Worm (Caenorhabditis elegans) whole organism, L1 larva: ENCODE measurements around the gene clec-146.

Source experiments
- C34B4.2 ChIP-seq: sonication (generic microtip); optimal IDR thresholded peaks from 2 replicates; lab custom pipeline; 2017; ENCODE audit warnings: mild to moderate bottlenecking, missing genetic modification characterization, missing compliant biosample characterization
- Y116A8C.19 ChIP-seq: sonication (generic microtip); optimal IDR thresholded peaks from 2 replicates; lab custom pipeline; 2016; ENCODE audit warnings: missing compliant biosample characterization, missing genetic modification characterization, borderline replicate concordance
- alr-1 ChIP-seq: fragments of 200-800 bp; sonication (Bioruptor generic); optimal IDR thresholded peaks from 2 replicates; lab custom pipeline; 2018; ENCODE audit warnings: borderline replicate concordance, mild to moderate bottlenecking, missing genetic modification characterization, missing compliant biosample characterization
- aly-2 ChIP-seq: fragments of 150-350 bp; optimal IDR thresholded peaks from 2 replicates; lab custom pipeline; 2014; ENCODE audit warnings: missing biosample characterization, missing genetic modification characterization
- ama-1 ChIP-seq: fragments of 150-350 bp; optimal IDR thresholded peaks from 2 replicates; lab custom pipeline; 2014
- blmp-1 ChIP-seq: fragments of 150-350 bp; optimal IDR thresholded peaks from 2 replicates; lab custom pipeline; 2014; ENCODE audit warnings: missing biosample characterization, missing genetic modification characterization
- ceh-8 ChIP-seq: fragments of 200-800 bp; sonication (Bioruptor generic); optimal IDR thresholded peaks from 2 replicates; lab custom pipeline; 2018; ENCODE audit warnings: mild to moderate bottlenecking, missing genetic modification characterization, moderate library complexity, missing compliant biosample characterization
- ceh-88 ChIP-seq: fragments of 200-800 bp; sonication (Bioruptor generic); IDR thresholded peaks from 2 replicates; pipeline ENCODE4 v1.3.6; 2022; ENCODE audit warnings: missing genetic modification characterization, missing compliant biosample characterization
- dpl-1 ChIP-seq, 3 experiments: fragments of 150-350 bp in 2 of 3; sonication (generic microtip) in 1 of 3; optimal IDR thresholded peaks; 2 replicates each; lab custom pipeline; 2014 to 2017; ENCODE audit warnings: missing biosample characterization in 3 of 3, missing genetic modification characterization in 3 of 3, missing genetic modification reagents in 3 of 3
- elt-3 ChIP-seq, 6 experiments: fragments of 150-350 bp in 1 of 6; sonication (generic microtip); optimal IDR thresholded peaks; 2 replicates each; lab custom pipeline; 2017 to 2018; ENCODE audit warnings: missing biosample characterization in 6 of 6, missing genetic modification characterization in 6 of 6, inconsistent platforms in 1 of 6
- ets-5 ChIP-seq: fragments of 200-800 bp; sonication (Bioruptor generic); IDR thresholded peaks from 2 replicates; pipeline ENCODE4 v1.3.6; 2022; ENCODE audit warnings: missing genetic modification characterization, missing compliant biosample characterization
- fkh-10 ChIP-seq: sonication (generic microtip); optimal IDR thresholded peaks from 2 replicates; lab custom pipeline; 2017; ENCODE audit warnings: missing biosample characterization, missing genetic modification reagents, missing genetic modification characterization
- fkh-4 ChIP-seq: sonication (generic microtip); optimal IDR thresholded peaks from 2 replicates; lab custom pipeline; 2016; ENCODE audit warnings: missing compliant biosample characterization, missing genetic modification characterization, borderline replicate concordance
- fkh-8 ChIP-seq: sonication (generic microtip); optimal IDR thresholded peaks from 2 replicates; lab custom pipeline; 2016; ENCODE audit warnings: mild to moderate bottlenecking, missing genetic modification characterization, missing compliant biosample characterization
- grh-1 ChIP-seq: fragments of 200-800 bp; sonication (Bioruptor generic); IDR thresholded peaks from 2 replicates; pipeline ENCODE4 v1.3.6; 2022; ENCODE audit warnings: missing genetic modification reagents, missing genetic modification characterization, missing compliant biosample characterization
- hlh-17 ChIP-seq: fragments of 200-800 bp; sonication (Bioruptor generic); optimal IDR thresholded peaks from 2 replicates; lab custom pipeline; 2018; ENCODE audit warnings: missing genetic modification characterization, mild to moderate bottlenecking, missing compliant biosample characterization, moderate library complexity, borderline replicate concordance
- lin-14 ChIP-seq: fragments of 200-800 bp; sonication (Bioruptor generic); optimal IDR thresholded peaks from 2 replicates; lab custom pipeline; 2018; ENCODE audit warnings: mild to moderate bottlenecking, missing genetic modification characterization, moderate library complexity, missing compliant biosample characterization
- lin-15B ChIP-seq: fragments of 150-350 bp; sonication (generic microtip); optimal IDR thresholded peaks from 3 replicates; lab custom pipeline; 2014; ENCODE audit warnings: missing biosample characterization, missing genetic modification characterization
- lin-35 ChIP-seq, 2 experiments: fragments of 150-350 bp; optimal IDR thresholded peaks; 2 replicates each; lab custom pipeline; 2014; ENCODE audit warnings: missing biosample characterization in 2 of 2, missing genetic modification characterization in 2 of 2, missing genetic modification reagents in 2 of 2
- lir-3 ChIP-seq: sonication (generic microtip); optimal IDR thresholded peaks from 2 replicates; lab custom pipeline; 2016; ENCODE audit warnings: mild to moderate bottlenecking, missing genetic modification characterization, moderate library complexity, missing compliant biosample characterization; ENCODE audit not compliant: poor library complexity
- lsy-2 ChIP-seq, 2 experiments: fragments of 150-350 bp; optimal IDR thresholded peaks; 2 replicates each; lab custom pipeline; 2014; ENCODE audit warnings: missing biosample characterization in 2 of 2, missing genetic modification characterization in 2 of 2
- mab-9 ChIP-seq: fragments of 200-800 bp; sonication (Bioruptor generic); IDR thresholded peaks from 2 replicates; pipeline ENCODE4 v1.3.6; 2022; ENCODE audit warnings: missing genetic modification reagents, missing genetic modification characterization, missing compliant biosample characterization
- mdl-1 ChIP-seq, 2 experiments: fragments of 150-350 bp; optimal IDR thresholded peaks; 2 replicates each; lab custom pipeline; 2014 to 2017; ENCODE audit warnings: missing biosample characterization in 2 of 2, missing genetic modification characterization in 2 of 2, inconsistent platforms in 1 of 2
- mef-2 ChIP-seq: fragments of 150-350 bp; optimal IDR thresholded peaks from 2 replicates; lab custom pipeline; 2014; ENCODE audit warnings: missing biosample characterization, missing genetic modification characterization
- mep-1 ChIP-seq: fragments of 150-350 bp; optimal IDR thresholded peaks from 2 replicates; lab custom pipeline; 2014; ENCODE audit warnings: missing biosample characterization, missing genetic modification characterization
- nhr-12 ChIP-seq: sonication (generic microtip); optimal IDR thresholded peaks from 2 replicates; lab custom pipeline; 2017; ENCODE audit warnings: missing biosample characterization, missing genetic modification characterization
- nhr-19 ChIP-seq: fragments of 200-800 bp; sonication (Bioruptor generic); conservative IDR thresholded peaks from 2 replicates; pipeline ENCODE4 v1.3.6; 2022; ENCODE audit warnings: missing genetic modification characterization, missing compliant biosample characterization
- nhr-47 ChIP-seq: sonication (generic microtip); optimal IDR thresholded peaks from 2 replicates; lab custom pipeline; 2016; ENCODE audit warnings: mild to moderate bottlenecking, missing genetic modification characterization, moderate library complexity, missing compliant biosample characterization
- nhr-76 ChIP-seq: sonication (generic microtip); optimal IDR thresholded peaks from 2 replicates; lab custom pipeline; 2017; ENCODE audit warnings: missing biosample characterization, missing genetic modification characterization
- nhr-77 ChIP-seq: fragments of 150-350 bp; optimal IDR thresholded peaks from 2 replicates; lab custom pipeline; 2014; ENCODE audit warnings: missing biosample characterization, missing genetic modification characterization
- nhr-85 ChIP-seq: sonication (generic microtip); peaks from one replicate; lab custom pipeline; 2016; ENCODE audit warnings: missing genetic modification characterization, inconsistent platforms, missing compliant biosample characterization
- nhr-90 ChIP-seq: sonication (generic microtip); optimal IDR thresholded peaks from 2 replicates; lab custom pipeline; 2016; ENCODE audit warnings: mild to moderate bottlenecking, missing genetic modification characterization, missing compliant biosample characterization; ENCODE audit not compliant: poor library complexity
- pag-3 ChIP-seq: sonication (generic microtip); optimal IDR thresholded peaks from 2 replicates; lab custom pipeline; 2017; ENCODE audit warnings: missing genetic modification characterization, mild to moderate bottlenecking, missing compliant biosample characterization, antibody characterized with exemption, borderline replicate concordance; ENCODE audit not compliant: insufficient read depth
- pax-3 ChIP-seq: fragments of 200-800 bp; sonication (Bioruptor generic); optimal IDR thresholded peaks from 2 replicates; lab custom pipeline; 2018; ENCODE audit warnings: mild to moderate bottlenecking, missing genetic modification characterization, moderate library complexity, missing compliant biosample characterization
- rnt-1 ChIP-seq: sonication (generic microtip); optimal IDR thresholded peaks from 2 replicates; lab custom pipeline; 2016; ENCODE audit warnings: mild to moderate bottlenecking, missing genetic modification characterization, moderate library complexity, missing compliant biosample characterization
- skn-1 ChIP-seq: fragments of 150-350 bp; optimal IDR thresholded peaks from 2 replicates; lab custom pipeline; 2014; ENCODE audit warnings: missing biosample characterization, missing genetic modification characterization
- snpc-4 ChIP-seq: fragments of 150-350 bp; optimal IDR thresholded peaks from 2 replicates; lab custom pipeline; 2014; ENCODE audit warnings: missing biosample characterization, missing genetic modification characterization
- snu-23 ChIP-seq: sonication (generic microtip); optimal IDR thresholded peaks from 2 replicates; lab custom pipeline; 2016; ENCODE audit warnings: missing genetic modification characterization, missing compliant biosample characterization
- sox-4 ChIP-seq: sonication (generic microtip); optimal IDR thresholded peaks from 2 replicates; lab custom pipeline; 2016; ENCODE audit warnings: missing genetic modification characterization, missing compliant biosample characterization
- swsn-7 ChIP-seq: sonication (generic microtip); optimal IDR thresholded peaks from 2 replicates; lab custom pipeline; 2016; ENCODE audit warnings: missing genetic modification characterization, missing compliant biosample characterization
- tbx-2 ChIP-seq: sonication (generic microtip); optimal IDR thresholded peaks from 2 replicates; lab custom pipeline; 2016; ENCODE audit warnings: missing genetic modification characterization, missing compliant biosample characterization
- unc-86 ChIP-seq: sonication (generic microtip); optimal IDR thresholded peaks from 2 replicates; lab custom pipeline; 2016; ENCODE audit warnings: missing genetic modification characterization, missing compliant biosample characterization
- vab-15 ChIP-seq: sonication (generic microtip); optimal IDR thresholded peaks from 2 replicates; lab custom pipeline; 2017; ENCODE audit warnings: missing genotype, mild to moderate bottlenecking, missing genetic modification characterization, missing compliant biosample characterization
- xbp-1 ChIP-seq: sonication (generic microtip); optimal IDR thresholded peaks from 2 replicates; lab custom pipeline; 2016; ENCODE audit warnings: missing genetic modification characterization, missing compliant biosample characterization
- zag-1 ChIP-seq: fragments of 150-350 bp; optimal IDR thresholded peaks from 2 replicates; lab custom pipeline; 2014; ENCODE audit warnings: missing biosample characterization, missing genetic modification characterization
- ztf-11 ChIP-seq, 2 experiments: sonication (generic microtip); optimal IDR thresholded peaks; 2 replicates each; lab custom pipeline; 2016 to 2017; ENCODE audit warnings: missing genetic modification characterization in 2 of 2, missing biosample characterization in 1 of 2, missing compliant biosample characterization in 1 of 2

clec-146 gene

DNA sequence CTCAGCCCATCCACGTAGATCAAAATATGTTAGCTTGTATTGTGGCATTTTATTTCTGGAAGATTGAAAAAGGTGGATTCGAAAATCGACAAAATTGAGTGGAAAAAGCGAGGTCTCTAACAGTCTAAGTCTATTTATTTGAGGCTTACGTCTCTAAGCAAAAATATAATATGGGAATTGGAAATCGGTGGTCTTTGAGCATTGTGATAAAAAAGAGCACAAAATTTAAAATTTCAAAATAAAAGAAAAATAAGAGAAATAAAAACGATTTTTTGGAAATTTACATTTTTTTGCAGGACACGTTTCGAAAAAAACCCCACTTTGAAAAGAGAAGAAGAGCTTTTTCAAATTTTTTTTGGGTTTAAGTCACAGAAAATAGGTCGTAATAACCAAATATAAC, 19.5 kb upstream of the clec-146 start, which contains the start of gene gst-15:
TSS of gene gst-15 (minus strand) at position 101 of the 400 bp plus-strand sequence.
- no peak for TF ChIP-seq mef-2 (tag; lab: Kevin White, UChicago)
- no peak for TF ChIP-seq nhr-76 (tag; lab: Kevin White, UChicago)

DNA sequence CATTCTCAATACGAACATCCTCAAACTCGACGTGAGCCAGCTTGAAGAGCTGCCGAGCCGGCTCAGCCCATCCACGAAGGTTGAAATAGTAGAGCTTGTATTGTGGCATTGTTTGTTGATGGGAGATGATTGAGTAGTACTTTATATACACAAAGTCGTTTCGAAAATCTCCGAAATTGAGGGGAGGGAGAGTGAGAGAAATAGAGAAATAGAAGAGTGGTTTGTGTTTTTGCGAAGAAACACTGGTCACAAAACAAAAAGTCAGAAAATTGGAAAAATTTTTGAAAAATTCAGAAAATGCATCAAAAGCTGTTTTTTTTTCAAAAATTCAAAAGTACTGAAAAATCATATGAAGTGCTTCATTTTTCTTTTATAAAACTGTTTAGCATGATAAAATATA, 17.6 kb upstream of the clec-146 start, which contains the start of gene gst-24:
TSS of gene gst-24 (minus strand) at position 181 of the 400 bp plus-strand sequence.
- TF ChIP-seq lin-14 (peak; percentile 29), lin-35 (GFP tag; optimal IDR thresholded peaks at IDR 0.05; lab: Kevin White, UChicago) (peak in 1 of 2 experiments; percentile 15), nhr-85 (tag; lab: Kevin White, UChicago) (peak; percentile 67), nhr-77 (tag; lab: Kevin White, UChicago) (peak; percentile 61), dpl-1 (GFP tag; optimal IDR thresholded peaks at IDR 0.05; lab: Kevin White, UChicago) (peak in 1 of 3 experiments; percentile 6), sox-4 (tag; lab: Kevin White, UChicago) (no peak), mab-9 (GFP tag; lab: Robert Waterston, UW) (no peak), snu-23 (GFP tag; lab: Kevin White, UChicago) (peak; percentile 3)

DNA sequence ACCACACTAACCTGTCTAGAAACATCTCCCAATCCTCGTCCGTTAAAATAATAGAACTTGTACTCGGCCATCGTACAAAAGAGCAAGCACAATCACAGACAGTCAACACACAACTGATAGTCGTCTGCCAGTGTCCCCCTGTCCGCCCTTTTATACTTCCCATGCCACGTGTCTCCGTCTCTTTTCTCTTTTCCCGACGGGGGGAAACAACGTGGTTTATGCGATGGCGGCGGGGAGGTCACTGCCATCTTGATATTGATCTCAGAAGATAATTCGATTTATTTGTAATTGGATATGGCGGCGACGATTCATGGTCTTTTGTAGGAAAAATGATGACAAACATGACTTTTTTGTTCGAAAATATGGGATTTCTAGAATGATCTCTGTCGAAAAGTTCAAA, 16.1 kb upstream of the clec-146 start, which contains the start of gene gst-20:
TSS of gene gst-20 (minus strand) at position 170 of the 400 bp plus-strand sequence.
- TF ChIP-seq nhr-90 (tag; lab: Kevin White, UChicago): peak; percentile 75
- no peak for TF ChIP-seq aly-2 (tag; lab: Kevin White, UChicago)
- no peak for TF ChIP-seq fkh-10
- TF ChIP-seq tbx-2 (tag; lab: Kevin White, UChicago): peak; percentile 66
- TF ChIP-seq grh-1 (GFP tag; lab: Robert Waterston, UW): no peak; the same call in 1 of the 2 replicates
- no peak for TF ChIP-seq Y116A8C.19
- peak; percentile 52 for TF ChIP-seq nhr-47 (tag; lab: Kevin White, UChicago)
- peak in 5 of 6 experiments; percentile 39 to 78 (median 60) for TF ChIP-seq elt-3 (tag; optimal IDR thresholded peaks at IDR 0.05; lab: Kevin White, UChicago)
- peak; percentile 30 for TF ChIP-seq xbp-1 (tag; lab: Kevin White, UChicago)
- TF ChIP-seq mdl-1 (tag; optimal IDR thresholded peaks at IDR 0.05; lab: Kevin White, UChicago): peak; percentile 35 to 92
- peak; percentile 10 for TF ChIP-seq rnt-1 (tag; lab: Kevin White, UChicago)
- peak; percentile 88 for TF ChIP-seq nhr-77 (tag; lab: Kevin White, UChicago)
- TF ChIP-seq pax-3 (tag; lab: Kevin White, UChicago): no peak
- TF ChIP-seq ama-1 (lab: Kevin White, UChicago): no peak
- no peak for TF ChIP-seq fkh-8 (tag; lab: Kevin White, UChicago)
- TF ChIP-seq sox-4 (tag; lab: Kevin White, UChicago): no peak
- TF ChIP-seq zag-1 (tag; lab: Kevin White, UChicago): no peak
- no peak for TF ChIP-seq C34B4.2 (tag; lab: Kevin White, UChicago)
- no peak for TF ChIP-seq alr-1
- TF ChIP-seq nhr-19: peak; percentile 19; the same call in 1 of the 2 replicates
- TF ChIP-seq mab-9 (GFP tag; lab: Robert Waterston, UW): no peak
- no peak for TF ChIP-seq ets-5 (GFP tag; lab: Robert Waterston, UW)
- TF ChIP-seq hlh-17: no peak
- no peak for TF ChIP-seq lin-15B
- TF ChIP-seq lsy-2 (tag; optimal IDR thresholded peaks at IDR 0.05; lab: Kevin White, UChicago): peak; percentile 18 to 26
- TF ChIP-seq nhr-76 (tag; lab: Kevin White, UChicago): no peak
- TF ChIP-seq fkh-4 (tag; lab: Kevin White, UChicago): no peak
- TF ChIP-seq mep-1 (tag; lab: Kevin White, UChicago): peak; percentile 57
- TF ChIP-seq vab-15: no peak
- peak; percentile 61 for TF ChIP-seq skn-1
- no peak for TF ChIP-seq lir-3 (tag; lab: Kevin White, UChicago)
- TF ChIP-seq ceh-88: no peak
- peak; percentile 84 for TF ChIP-seq pag-3
- TF ChIP-seq unc-86 (tag; lab: Kevin White, UChicago): no peak
- peak in 2 of 3 experiments; percentile 11 to 14 for TF ChIP-seq dpl-1 (GFP tag; optimal IDR thresholded peaks at IDR 0.05; lab: Kevin White, UChicago)
- no peak for TF ChIP-seq nhr-12 (tag; lab: Kevin White, UChicago)
- TF ChIP-seq swsn-7: peak; percentile 12
- no peak for TF ChIP-seq ceh-8
- no peak for TF ChIP-seq mef-2 (tag; lab: Kevin White, UChicago)
- peak; percentile 20 for TF ChIP-seq snpc-4 (tag; lab: Kevin White, UChicago)
- no peak for TF ChIP-seq ztf-11 (tag; optimal IDR thresholded peaks at IDR 0.05; lab: Kevin White, UChicago)
- peak; percentile 89 for TF ChIP-seq nhr-85 (tag; lab: Kevin White, UChicago)
- TF ChIP-seq blmp-1: peak; percentile 81
